Worm (Caenorhabditis elegans): ENCODE data around the gene BE10.4.

DNA sequence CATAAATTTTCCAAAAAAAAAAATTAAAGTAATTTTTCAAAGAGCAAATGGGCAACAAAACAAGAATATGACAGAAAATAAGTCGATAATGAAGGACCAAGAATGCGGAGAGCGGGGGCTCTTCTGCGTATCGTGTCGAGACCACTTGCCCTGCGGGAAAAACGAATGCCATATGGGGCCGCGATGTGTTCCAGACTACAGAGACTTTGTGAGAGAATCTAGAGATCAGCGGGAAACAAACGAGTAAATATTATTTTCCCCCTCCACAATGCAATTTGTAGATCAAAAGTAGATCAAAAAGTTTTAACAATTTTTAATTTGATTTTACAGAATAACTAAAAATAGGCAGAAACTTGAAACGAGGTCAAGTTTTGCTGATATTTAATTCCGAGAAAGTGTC lies 26.9 kb downstream of the BE10.4 start:
- no peak for TF ChIP-seq rnt-1 (tag; optimal IDR thresholded peaks at IDR 0.05)
- no peak for TF ChIP-seq efl-1 (optimal IDR thresholded peaks at IDR 0.05)
- TF ChIP-seq efl-1 (GFP tag; optimal IDR thresholded peaks at IDR 0.05 in 1 of 2), result peak in 1 of 2 experiments; percentile 38
- no peak for TF ChIP-seq aly-2 (tag; optimal IDR thresholded peaks at IDR 0.05)
- no peak for TF ChIP-seq fkh-4 (tag; optimal IDR thresholded peaks at IDR 0.05; ENCODE audit: borderline replicate concordance)

Data from whole organism, L1 larva.